Fruit fly (Drosophila melanogaster) whole organism, wandering third instar larva: Measurements from ENCODE around the gene Itpr.

Source experiments
- Dif ChIP-seq: fragments of 200-275, 200-300 bp; sonication (Bioruptor generic); optimal IDR thresholded peaks from 2 replicates; lab custom pipeline; 2018; ENCODE audit warnings: missing biosample characterization, missing genetic modification characterization; ENCODE audit not compliant: partially characterized antibody
- br ChIP-seq: fragments of 200-800 bp; sonication (Bioruptor generic); optimal IDR thresholded peaks from 2 replicates; lab custom pipeline; 2016; ENCODE audit warnings: missing biosample characterization, missing genetic modification characterization
- lola ChIP-seq: fragments of >200 bp; optimal IDR thresholded peaks from 2 replicates; lab custom pipeline; 2017; ENCODE audit warnings: missing biosample characterization, missing genetic modification characterization
- psq ChIP-seq: fragments of 200-800 bp; sonication (Bioruptor generic); optimal IDR thresholded peaks from 3 replicates; lab custom pipeline; 2017; ENCODE audit warnings: missing biosample characterization, mild to moderate bottlenecking, missing genetic modification characterization, moderate library complexity

DNA sequence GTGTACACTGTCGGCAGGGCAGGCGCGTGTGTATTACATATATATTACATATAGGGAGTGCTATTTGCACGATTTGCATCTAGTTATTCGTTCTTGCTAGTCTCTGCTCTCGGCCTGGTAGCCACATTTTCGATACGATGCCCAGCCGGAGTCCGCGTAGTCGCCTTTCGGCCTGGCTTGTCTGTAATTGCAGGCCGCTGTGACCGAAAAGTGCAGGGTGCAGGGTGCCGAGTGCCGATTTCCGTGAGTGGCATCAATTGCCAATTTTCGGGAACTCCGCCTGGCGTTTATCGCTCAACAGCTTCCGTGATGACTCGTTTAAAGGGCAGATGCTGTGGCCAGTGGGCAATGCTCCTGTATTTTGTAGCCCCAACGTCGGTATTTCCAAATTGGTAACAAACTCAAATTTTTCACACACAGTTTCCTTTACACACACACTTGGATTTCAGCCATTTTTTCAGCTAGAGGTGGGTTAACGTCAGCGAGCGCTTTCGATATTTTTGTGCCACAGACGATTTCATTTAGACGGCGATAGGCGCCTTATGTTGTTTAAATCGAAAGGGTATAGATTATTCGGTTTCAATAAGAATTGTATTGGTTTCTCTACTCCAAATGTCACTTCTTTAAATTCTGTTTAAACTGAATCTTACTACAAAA, 71.1 kb downstream of the Itpr start, which contains the start of gene CG2926:
- TF ChIP-seq Dif (GFP tag; lab: Kevin White, UChicago) (no peak), br (GFP tag; lab: Kevin White, UChicago) (no peak), psq (GFP tag; lab: Kevin White, UChicago) (no peak), lola (no peak)
